Worm (Caenorhabditis elegans): ENCODE measurements around the gene npr-25.

npr-25 gene

DNA sequence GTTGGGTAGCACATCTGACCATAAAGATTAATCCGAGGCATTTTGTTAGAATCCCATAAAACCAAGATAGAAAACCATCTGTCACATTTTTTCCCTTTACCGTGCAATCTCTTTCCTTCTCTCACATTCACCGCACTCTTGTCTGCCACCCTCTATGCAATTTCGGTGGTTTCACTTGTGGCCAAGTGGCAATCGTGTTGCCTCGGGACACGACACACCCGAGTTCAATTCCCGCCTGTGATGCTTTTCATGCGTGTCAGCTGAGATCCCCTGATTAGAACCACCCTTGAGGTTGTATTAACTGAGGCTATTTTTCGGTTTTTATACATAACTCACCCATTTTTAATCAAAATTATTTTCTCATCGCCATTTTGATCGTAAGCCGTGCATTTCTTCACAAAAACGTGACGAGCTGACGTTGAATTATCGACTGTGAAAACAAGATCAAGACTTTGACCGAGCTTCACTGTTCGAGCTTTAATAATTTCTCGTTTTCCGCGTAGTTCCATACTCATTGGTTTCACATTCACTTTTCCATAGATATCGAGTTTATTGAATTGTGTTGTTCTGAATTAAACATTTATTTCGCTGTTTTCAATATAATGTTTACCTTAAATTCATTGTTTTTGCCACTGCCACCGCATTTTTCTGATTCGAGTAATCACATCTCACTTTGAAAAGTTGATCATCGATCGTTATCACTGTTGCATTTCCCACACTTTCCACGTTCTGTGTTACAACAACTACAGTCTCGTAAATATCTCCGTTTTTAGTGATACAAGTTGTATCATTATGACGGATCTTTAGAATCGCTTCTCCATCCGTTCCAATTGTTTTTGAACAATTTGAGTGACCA is 38.5 kb downstream of the npr-25 start:
- peak; percentile 77 for TF ChIP-seq gmeb-1 (tag; optimal IDR thresholded peaks at IDR 0.05)
- no peak for TF ChIP-seq nhr-23 (tag; optimal IDR thresholded peaks at IDR 0.05)
- TF ChIP-seq lin-13 (GFP tag; optimal IDR thresholded peaks at IDR 0.05): peak; percentile 71
- peak; percentile 21 for TF ChIP-seq ztf-11 (tag; optimal IDR thresholded peaks at IDR 0.05)
- no peak for TF ChIP-seq ZK546.5 (tag; optimal IDR thresholded peaks at IDR 0.05)
- TF ChIP-seq ztf-4 (tag; optimal IDR thresholded peaks at IDR 0.05): peak; percentile 64
- peak; percentile 91 for TF ChIP-seq crh-2 (tag; optimal IDR thresholded peaks at IDR 0.05)
- peak; percentile 23 for TF ChIP-seq elt-3 (tag; optimal IDR thresholded peaks at IDR 0.05)
- no peak for TF ChIP-seq dmd-4 (tag; optimal IDR thresholded peaks at IDR 0.05)
- TF ChIP-seq peb-1 (tag; optimal IDR thresholded peaks at IDR 0.05): no peak
- peak; percentile 85 for TF ChIP-seq Y55F3AM.14 (GFP tag; optimal IDR thresholded peaks at IDR 0.05)
- TF ChIP-seq F13H6.1 (tag; optimal IDR thresholded peaks at IDR 0.05): peak; percentile 92
- peak; percentile 79 for TF ChIP-seq nhr-25 (tag; optimal IDR thresholded peaks at IDR 0.05)
- TF ChIP-seq unc-39 (tag; optimal IDR thresholded peaks at IDR 0.05): no peak
- TF ChIP-seq ceh-82 (tag; optimal IDR thresholded peaks at IDR 0.05): peak; percentile 40
- no peak for TF ChIP-seq nhr-237 (tag; optimal IDR thresholded peaks at IDR 0.05)
- TF ChIP-seq lin-39 (tag; optimal IDR thresholded peaks at IDR 0.05): no peak
- no peak for TF ChIP-seq unc-62 (GFP tag; optimal IDR thresholded peaks at IDR 0.05)
- no peak for TF ChIP-seq skn-1 (tag; optimal IDR thresholded peaks at IDR 0.05)
- TF ChIP-seq mbf-1 (tag; optimal IDR thresholded peaks at IDR 0.05): peak; percentile 32
- peak; percentile 84 for TF ChIP-seq lin-11 (tag; optimal IDR thresholded peaks at IDR 0.05)
- TF ChIP-seq C34F6.9 (tag; optimal IDR thresholded peaks at IDR 0.05): peak; percentile 46
- no peak for TF ChIP-seq nhr-10 (tag; optimal IDR thresholded peaks at IDR 0.05)
- peak; percentile 76 for TF ChIP-seq fos-1 (tag; optimal IDR thresholded peaks at IDR 0.05)
- no peak for TF ChIP-seq nhr-6 (tag; optimal IDR thresholded peaks at IDR 0.05)
- peak; percentile 92 for TF ChIP-seq nhr-129 (tag; optimal IDR thresholded peaks at IDR 0.05)
- TF ChIP-seq ama-1 (optimal IDR thresholded peaks at IDR 0.05): no peak
- TF ChIP-seq snpc-4 (tag; optimal IDR thresholded peaks at IDR 0.05): peak; percentile 59
- TF ChIP-seq blmp-1 (tag; optimal IDR thresholded peaks at IDR 0.05; ENCODE audit: insufficient read depth): no peak
- TF ChIP-seq lsy-2 (tag; optimal IDR thresholded peaks at IDR 0.05): peak; percentile 62 to 67
- no peak for TF ChIP-seq aly-2 (tag; optimal IDR thresholded peaks at IDR 0.05)
- TF ChIP-seq mab-5 (tag; optimal IDR thresholded peaks at IDR 0.05): peak; percentile 53
- peak in 1 of 2 experiments; percentile 6 for TF ChIP-seq mdl-1 (tag; optimal IDR thresholded peaks at IDR 0.05)
- TF ChIP-seq sma-3 (GFP tag; optimal IDR thresholded peaks at IDR 0.05): peak; percentile 81
- peak; percentile 44 for TF ChIP-seq ceh-16 (tag; optimal IDR thresholded peaks at IDR 0.05)
- peak; percentile 82 for TF ChIP-seq sma-9 (GFP tag; optimal IDR thresholded peaks at IDR 0.05)
- no peak for TF ChIP-seq sma-9 (tag; optimal IDR thresholded peaks at IDR 0.05)
- peak; percentile 9 for TF ChIP-seq zag-1 (tag; optimal IDR thresholded peaks at IDR 0.05)
- TF ChIP-seq elt-1 (tag; optimal IDR thresholded peaks at IDR 0.05): no peak
- peak; percentile 61 for TF ChIP-seq sem-4 (tag; optimal IDR thresholded peaks at IDR 0.05)
- no peak for TF ChIP-seq nhr-77 (tag; optimal IDR thresholded peaks at IDR 0.05)
- 0 out of 2 replicates have a peak, but pooled peaks have one; percentile 72 for TF ChIP-seq ztf-1 (GFP tag; conservative IDR thresholded peaks at IDR 0.05)
- TF ChIP-seq alr-1 (tag; optimal IDR thresholded peaks at IDR 0.05): no peak
- TF ChIP-seq R02D3.7 (tag; optimal IDR thresholded peaks at IDR 0.05): no peak
- no peak for TF ChIP-seq nhr-12 (tag; optimal IDR thresholded peaks at IDR 0.05)
- TF ChIP-seq egl-27 (tag; optimal IDR thresholded peaks at IDR 0.05): peak; percentile 64
- peak; percentile 78 for TF ChIP-seq nhr-11 (tag; optimal IDR thresholded peaks at IDR 0.05)
- TF ChIP-seq unc-55 (GFP tag; optimal IDR thresholded peaks at IDR 0.05): no peak
- peak; percentile 76 for TF ChIP-seq nhr-21 (tag; optimal IDR thresholded peaks at IDR 0.05)

Measured in whole organism, L2 larva.